Worm (Caenorhabditis elegans): ENCODE results near the gene ttll-11.

ttll-11 gene

DNA sequence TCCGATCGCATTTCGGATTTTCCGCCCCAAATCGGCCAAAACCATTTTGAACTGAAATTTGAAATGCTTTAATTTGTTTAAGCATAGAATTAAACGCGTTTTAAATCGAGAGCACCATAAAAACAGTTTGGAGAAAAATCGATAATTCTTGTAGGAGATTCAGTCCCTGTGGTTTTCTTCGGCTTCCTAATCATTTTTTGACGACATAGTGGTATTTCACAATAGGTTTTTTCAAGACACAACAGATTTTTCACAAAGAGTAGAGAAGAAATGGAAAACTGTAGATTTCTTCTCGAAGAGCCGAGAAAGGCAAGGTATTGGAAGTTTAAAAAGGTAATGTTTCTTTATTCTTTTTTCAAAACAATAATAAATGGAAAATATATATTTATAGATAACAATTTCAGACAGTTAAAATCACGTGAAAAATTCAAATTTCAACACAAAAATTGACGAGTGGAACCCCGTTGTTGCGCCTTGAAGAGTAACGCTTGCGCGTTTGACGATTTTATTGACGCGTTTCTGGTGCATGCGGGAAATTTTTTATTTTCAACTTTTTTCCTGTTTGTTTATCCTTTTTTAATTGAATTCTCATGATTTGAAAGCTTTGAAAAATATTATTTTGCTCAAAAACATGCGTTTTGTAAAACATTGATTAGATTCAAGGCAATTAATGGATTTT, 46.3 kb downstream of the ttll-11 start, which contains the start of gene F21D5.7 (continued):
- no peak for TF ChIP-seq lsy-27 (tag; optimal IDR thresholded peaks at IDR 0.05; ENCODE audit: borderline replicate concordance, insufficient read depth)
- TF ChIP-seq attf-5 (GFP tag; optimal IDR thresholded peaks at IDR 0.05) = peak; percentile 90
- peak; percentile 22; the same call in 1 of the 2 replicates for TF ChIP-seq cebp-1 (GFP tag; IDR thresholded peaks at IDR 0.05)
- peak; percentile 93 for TF ChIP-seq cebp-1 (tag; optimal IDR thresholded peaks at IDR 0.05)
- TF ChIP-seq nhr-80 (tag; optimal IDR thresholded peaks at IDR 0.05) = peak; percentile 67
- peak; percentile 69 for TF ChIP-seq madf-10 (tag; optimal IDR thresholded peaks at IDR 0.05)
- TF ChIP-seq C17E4.6 (GFP tag; IDR thresholded peaks at IDR 0.05) = no peak
- TF ChIP-seq nhr-27 (tag; optimal IDR thresholded peaks at IDR 0.05) = no peak
- peak; percentile 28 for TF ChIP-seq atf-7 (tag; optimal IDR thresholded peaks at IDR 0.05)
- peak; percentile 30 for TF ChIP-seq repo-1 (tag; optimal IDR thresholded peaks at IDR 0.05)
- TF ChIP-seq cebp-2 (GFP tag; IDR thresholded peaks at IDR 0.05) = no peak
- peak; percentile 81 for TF ChIP-seq Y53G8AR.9 (GFP tag; conservative IDR thresholded peaks at IDR 0.05)
- TF ChIP-seq him-1 (tag; optimal IDR thresholded peaks at IDR 0.05) = no peak
- TF ChIP-seq B0261.1 (tag; optimal IDR thresholded peaks at IDR 0.05) = no peak
- TF ChIP-seq nhr-179 (tag; optimal IDR thresholded peaks at IDR 0.05) = no peak
- peak in 1 of 3 experiments; percentile 78 for TF ChIP-seq lin-35 (GFP tag; optimal IDR thresholded peaks at IDR 0.05)
- TF ChIP-seq dox-1 (GFP tag; IDR thresholded peaks at IDR 0.05) = peak; percentile 88
- TF ChIP-seq tbp1 (GFP tag; optimal IDR thresholded peaks at IDR 0.05) = peak; percentile 55
- TF ChIP-seq let-607 (tag; optimal IDR thresholded peaks at IDR 0.05) = peak; percentile 97
- TF ChIP-seq F22D6.2 (tag; optimal IDR thresholded peaks at IDR 0.05) = no peak

DNA sequence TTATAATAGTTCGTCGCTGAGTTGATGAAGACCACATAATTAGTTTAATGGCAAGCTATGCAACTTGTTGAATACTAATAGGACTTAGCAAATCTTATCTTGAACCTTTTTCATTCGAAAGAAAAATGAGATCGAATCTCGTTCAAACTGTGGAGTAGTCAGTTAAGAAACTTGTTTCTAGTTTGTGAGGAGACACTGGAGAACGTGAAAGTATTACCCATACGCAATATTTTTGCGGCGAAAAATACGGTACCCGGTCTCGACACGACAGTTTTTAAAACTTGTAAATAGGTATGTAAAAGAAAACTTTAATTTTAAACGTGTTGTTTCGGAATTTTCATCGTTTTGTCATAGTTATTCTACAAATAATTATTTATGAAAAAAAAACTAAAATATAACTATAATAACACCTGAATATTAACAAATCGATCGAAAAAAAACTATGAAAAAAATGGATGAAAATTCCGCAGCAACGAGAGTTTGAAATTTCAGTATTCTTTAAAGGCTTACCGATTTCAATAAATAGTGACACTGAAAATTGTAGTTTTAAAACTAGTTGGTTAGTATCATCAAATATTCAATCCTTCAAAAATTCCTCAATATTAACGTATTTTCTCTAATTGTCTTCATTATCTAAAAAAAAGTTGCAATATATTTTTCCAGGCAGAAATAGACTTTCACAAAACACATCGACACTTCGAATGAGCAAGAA, 48.2 kb downstream of the ttll-11 start, which contains the start of the genes F20C5.7 and parg-1:
Gene F20C5.7 (minus strand): TSS at position 101 of the 712 bp plus-strand sequence.
Gene parg-1 (plus strand): TSS at position 662 of the 712 bp plus-strand sequence.
- TF ChIP-seq ceh-79 (tag; optimal IDR thresholded peaks at IDR 0.05) (no peak), Y53G8AR.9 (GFP tag; conservative IDR thresholded peaks at IDR 0.05) (0 out of 2 replicates have a peak, but pooled peaks have one; percentile 14)

DNA sequence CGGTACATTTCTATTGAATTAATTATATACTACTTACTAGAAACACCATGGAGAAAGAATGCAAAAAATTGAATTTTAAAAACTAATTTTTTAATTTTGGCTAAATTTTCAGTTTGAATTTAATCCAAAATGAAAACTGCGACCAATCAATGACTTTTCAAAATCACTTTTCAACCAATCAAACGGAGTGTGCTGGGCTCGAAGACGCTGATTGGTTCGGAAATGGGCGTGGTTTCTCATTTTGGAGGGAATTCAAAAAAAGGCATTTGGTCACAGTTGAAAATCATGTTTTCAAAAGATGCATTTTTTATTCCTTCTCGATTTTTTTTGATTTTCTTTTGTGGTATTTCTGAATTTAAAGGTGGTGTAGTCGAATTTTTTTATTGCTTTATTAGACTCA, 51.4 kb downstream of the ttll-11 start:
- TF ChIP-seq F23B12.7 (tag; optimal IDR thresholded peaks at IDR 0.05; ENCODE audit: insufficient read depth) (no peak), snpc-4 (GFP tag; optimal IDR thresholded peaks at IDR 0.05) (no peak), snpc-4 (tag; optimal IDR thresholded peaks at IDR 0.05) (no peak), nfyb-1 (GFP tag; IDR thresholded peaks at IDR 0.05) (0 out of 2 replicates have a peak, but pooled peaks have one; percentile 36)
